Worm (Caenorhabditis elegans) whole organism, L3 larva: ENCODE results near the gene abts-4.
A peak's percentile ranks its signal among the peaks of the same experiment; 100 is the strongest.

Experiments used
- aly-2 ChIP-seq: fragments of 150-350 bp; optimal IDR thresholded peaks from 2 replicates; lab custom pipeline; 2014; ENCODE audit warnings: missing biosample characterization, missing genetic modification characterization
- ama-1 ChIP-seq: fragments of 150-350 bp; optimal IDR thresholded peaks from 2 replicates; lab custom pipeline; 2018
- elt-3 ChIP-seq, 3 experiments: fragments of 150-350 bp in 1 of 3; sonication (generic microtip) in 2 of 3; optimal IDR thresholded peaks; 2 replicates in 2 of 3; 4 replicates in 1 of 3; lab custom pipeline; 2014 to 2017; ENCODE audit warnings: missing biosample characterization in 3 of 3, missing genetic modification characterization in 3 of 3
- hmg-11 ChIP-seq: sonication (generic microtip); optimal IDR thresholded peaks from 2 replicates; lab custom pipeline; 2016; ENCODE audit warnings: missing genetic modification characterization, missing compliant biosample characterization
- nhr-12 ChIP-seq: fragments of 150-350 bp; optimal IDR thresholded peaks from 2 replicates; lab custom pipeline; 2014; ENCODE audit warnings: missing biosample characterization, missing genetic modification characterization
- nhr-237 ChIP-seq: fragments of 150-350 bp; optimal IDR thresholded peaks from 2 replicates; lab custom pipeline; 2014; ENCODE audit warnings: missing biosample characterization, missing genetic modification characterization
- nhr-67 ChIP-seq: fragments of 150-350 bp; optimal IDR thresholded peaks from 2 replicates; lab custom pipeline; 2014; ENCODE audit warnings: missing biosample characterization, missing genetic modification characterization
- nhr-77 ChIP-seq: fragments of 150-350 bp; optimal IDR thresholded peaks from 2 replicates; lab custom pipeline; 2014; ENCODE audit warnings: missing biosample characterization, missing genetic modification characterization
- sea-2 ChIP-seq: fragments of 150-350 bp; sonication (generic microtip); optimal IDR thresholded peaks from 4 replicates; lab custom pipeline; 2014; ENCODE audit warnings: missing biosample characterization, missing genetic modification reagents, missing genetic modification characterization

DNA sequence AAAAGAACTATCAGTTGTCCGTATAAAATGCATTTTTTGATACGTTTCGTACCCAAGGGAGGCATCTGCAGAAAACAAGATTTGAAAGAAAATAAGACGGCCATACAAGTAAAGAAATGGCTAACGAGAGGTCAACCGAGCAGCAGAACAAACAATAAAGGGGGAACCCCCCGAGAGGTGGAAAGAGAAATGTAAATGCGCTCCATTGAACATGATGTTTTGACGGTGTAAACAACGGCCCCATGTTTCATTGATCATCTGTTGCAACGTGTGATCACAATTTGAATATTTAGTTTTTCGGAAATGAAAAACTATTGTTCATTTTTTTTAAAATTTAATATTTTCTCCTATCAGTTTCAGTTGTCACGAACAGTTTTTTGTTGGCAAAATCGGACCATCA is 31.9 kb downstream of the abts-4 start, which contains the start of gene K11G12.6:
- TF ChIP-seq sea-2 (no peak), elt-3 (tag; optimal IDR thresholded peaks at IDR 0.05; lab: Kevin White, UChicago) (no peak), nhr-67 (tag; lab: Kevin White, UChicago) (no peak), hmg-11 (tag; lab: Kevin White, UChicago) (peak; percentile 13), ama-1 (lab: Kevin White, UChicago) (no peak), aly-2 (tag; lab: Kevin White, UChicago) (no peak), nhr-12 (no peak), nhr-237 (no peak), nhr-77 (tag; lab: Kevin White, UChicago) (no peak)
